Worm (Caenorhabditis elegans) whole organism, early embryonic: ENCODE results near the gene hil-1.

Source experiments
- ama-1 ChIP-seq: fragments of 150-350 bp; optimal IDR thresholded peaks from 2 replicates; lab custom pipeline; 2014
- ets-7 ChIP-seq: sonication (generic microtip); optimal IDR thresholded peaks from 2 replicates; lab custom pipeline; 2016; ENCODE audit warnings: missing genotype, missing genetic modification characterization, missing compliant biosample characterization
- flt-1 ChIP-seq: fragments of 200-800 bp; sonication (Bioruptor generic); IDR thresholded peaks from 2 replicates; pipeline ENCODE4 v1.3.6; 2022; ENCODE audit warnings: missing genetic modification characterization, missing compliant biosample characterization
- tbx-11 ChIP-seq: fragments of 200-800 bp; sonication (Bioruptor generic); IDR thresholded peaks from 2 replicates; pipeline ENCODE4 v1.3.6; 2022; ENCODE audit warnings: missing genetic modification characterization, missing compliant biosample characterization

- TF ChIP-seq tbx-11 (GFP tag; lab: Robert Waterston, UW) (no peak), ama-1 (lab: Kevin White, UChicago) (no peak), ets-7 (tag; lab: Kevin White, UChicago) (no peak), flt-1 (no peak)
Measured at ce11 chrV:14928248-14928647, 21.3 kb upstream of the hil-1 start, which contains the start of gene srg-55.
